Worm (Caenorhabditis elegans): ENCODE measurements around the gene T27E9.2.
A peak's percentile ranks its signal among the peaks of the same experiment; 100 is the strongest.

Gene T27E9.2

DNA sequence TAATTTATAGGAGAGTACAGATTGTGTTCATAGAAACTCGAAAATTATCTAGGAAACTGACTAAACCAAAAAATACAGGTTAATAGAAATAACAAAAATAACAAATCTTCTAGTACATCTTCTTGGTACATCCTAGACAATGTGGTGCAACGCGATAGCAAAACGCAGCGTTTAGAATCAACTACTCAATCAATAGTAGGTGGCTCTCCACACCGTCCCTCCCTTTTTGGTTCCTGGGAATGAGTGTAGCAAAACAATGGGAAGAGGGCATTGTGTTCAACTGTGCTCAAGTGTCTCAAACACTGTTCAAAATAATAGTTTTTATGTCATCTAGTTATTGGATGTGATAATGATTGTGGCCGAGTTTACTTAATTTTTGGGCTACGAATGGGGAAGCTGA lies 14.3 kb upstream of the T27E9.2 start, which contains the start of gene T27E9.6:
Gene T27E9.6 (minus strand): TSS at position 101 of the 400 bp plus-strand sequence.
- TF ChIP-seq ceh-24 (tag; optimal IDR thresholded peaks at IDR 0.05) (no peak), madf-2 (tag; optimal IDR thresholded peaks at IDR 0.05) (no peak), fax-1 (tag; optimal IDR thresholded peaks at IDR 0.05) (no peak), dmd-4 (tag; optimal IDR thresholded peaks at IDR 0.05; ENCODE audit: borderline replicate concordance) (no peak), nhr-11 (tag; optimal IDR thresholded peaks at IDR 0.05) (no peak)

DNA sequence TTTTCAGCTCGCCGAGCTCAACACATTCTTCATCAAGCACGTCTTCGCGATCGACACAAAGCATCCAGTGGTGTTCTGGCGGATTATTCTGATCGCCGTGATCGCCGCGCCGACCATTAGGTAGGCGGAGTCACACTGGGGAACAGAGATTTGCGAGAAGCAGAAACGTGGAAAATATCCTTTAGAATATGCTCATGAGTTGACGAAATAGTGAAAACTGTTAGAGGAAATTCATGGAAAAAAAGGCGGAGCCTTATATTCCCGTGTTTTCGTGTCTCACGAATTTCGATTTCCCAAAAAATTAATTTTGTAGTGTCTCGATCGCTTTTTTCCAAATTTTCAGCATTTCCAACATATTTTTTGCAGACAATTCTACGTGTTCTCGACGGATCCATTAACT lies 12.1 kb upstream of the T27E9.2 start:
- TF ChIP-seq ahr-1 (tag; optimal IDR thresholded peaks at IDR 0.05) (peak; percentile 28), ceh-6 (GFP tag; optimal IDR thresholded peaks at IDR 0.05) (peak; percentile 13), fkh-6 (tag; optimal IDR thresholded peaks at IDR 0.05) (peak; percentile 49), tbx-2 (tag; optimal IDR thresholded peaks at IDR 0.05) (peak; percentile 81), pha-2 (tag; optimal IDR thresholded peaks at IDR 0.05) (no peak), K09A11.1 (tag; optimal IDR thresholded peaks at IDR 0.05; ENCODE audit: insufficient read depth) (no peak), ceh-14 (tag; optimal IDR thresholded peaks at IDR 0.05) (peak; percentile 29), hlh-8 (tag; optimal IDR thresholded peaks at IDR 0.05) (peak; percentile 44), ceh-31 (tag; optimal IDR thresholded peaks at IDR 0.05) (peak; percentile 84), lim-6 (tag; optimal IDR thresholded peaks at IDR 0.05) (no peak), ceh-34 (tag; optimal IDR thresholded peaks at IDR 0.05) (no peak), ceh-2 (tag; optimal IDR thresholded peaks at IDR 0.05) (peak; percentile 71), Y22D7AL.16 (tag; optimal IDR thresholded peaks at IDR 0.05) (no peak), ets-4 (tag; optimal IDR thresholded peaks at IDR 0.05) (peak; percentile 32), fax-1 (tag; optimal IDR thresholded peaks at IDR 0.05) (peak; percentile 57), rnt-1 (tag; optimal IDR thresholded peaks at IDR 0.05) (peak; percentile 43), elt-2 (tag; optimal IDR thresholded peaks at IDR 0.05) (peak; percentile 59), C08G9.2 (tag; optimal IDR thresholded peaks at IDR 0.05) (peak; percentile 79), ref-2 (tag; optimal IDR thresholded peaks at IDR 0.05) (peak; percentile 47), zip-5 (tag; optimal IDR thresholded peaks at IDR 0.05) (peak; percentile 78), ceh-9 (tag; optimal IDR thresholded peaks at IDR 0.05) (no peak), tbx-7 (tag; optimal IDR thresholded peaks at IDR 0.05) (peak; percentile 85), dmd-4 (tag; optimal IDR thresholded peaks at IDR 0.05; ENCODE audit: borderline replicate concordance) (no peak), pha-4 (tag; optimal IDR thresholded peaks at IDR 0.05) (no peak)

DNA sequence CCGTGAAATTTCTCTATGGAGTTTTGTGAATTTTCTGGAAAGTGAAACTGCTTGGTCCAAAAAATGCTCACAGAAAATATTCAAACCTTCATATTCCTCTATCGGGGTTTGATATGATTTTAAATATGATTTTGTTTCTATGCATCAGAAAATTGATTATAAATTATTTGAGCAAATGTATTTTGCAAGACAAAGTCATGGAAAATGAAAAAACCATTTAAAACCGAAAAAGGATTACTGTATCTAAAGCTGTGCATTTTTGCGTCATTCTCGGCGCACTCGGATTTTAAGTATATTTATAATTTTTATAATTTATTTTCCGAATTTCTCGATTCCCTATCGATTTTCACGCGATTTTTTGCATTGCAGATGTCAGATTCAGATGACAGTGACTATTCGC lies 9.1 kb upstream of the T27E9.2 start, which contains the start of gene pssy-2:
Gene pssy-2 (plus strand): TSS at position 301 of the 400 bp plus-strand sequence.
- TF ChIP-seq dmd-4 (tag; optimal IDR thresholded peaks at IDR 0.05; ENCODE audit: borderline replicate concordance) (no peak), pax-1 (tag; optimal IDR thresholded peaks at IDR 0.05) (no peak), nhr-11 (tag; optimal IDR thresholded peaks at IDR 0.05) (no peak), unc-3 (GFP tag; conservative IDR thresholded peaks at IDR 0.05) (no peak), unc-3 (tag; optimal IDR thresholded peaks at IDR 0.05) (no peak), sdc-2 (tag; optimal IDR thresholded peaks at IDR 0.05) (no peak), ceh-22 (tag; optimal IDR thresholded peaks at IDR 0.05) (no peak), pha-4 (tag; optimal IDR thresholded peaks at IDR 0.05) (no peak), npax-4 (tag; optimal IDR thresholded peaks at IDR 0.05) (no peak), ceh-45 (GFP tag; IDR thresholded peaks at IDR 0.05) (no peak), sox-2 (GFP tag; IDR thresholded peaks at IDR 0.05) (no peak), pros-1 (tag; optimal IDR thresholded peaks at IDR 0.05) (no peak), odd-2 (tag; optimal IDR thresholded peaks at IDR 0.05) (no peak), dve-1 (tag; optimal IDR thresholded peaks at IDR 0.05) (no peak), pha-2 (tag; optimal IDR thresholded peaks at IDR 0.05) (no peak), pqm-1 (tag; optimal IDR thresholded peaks at IDR 0.05) (no peak), hlh-13 (GFP tag; optimal IDR thresholded peaks at IDR 0.05) (no peak), unc-55 (GFP tag; optimal IDR thresholded peaks at IDR 0.05) (no peak)

Measured in whole organism, late embryonic.